Fruit fly (Drosophila melanogaster): ENCODE results near the gene CG43078.

CG43078 gene

dm6 chr3L:8641049-8641448, 64.4 kb downstream of the CG43078 start (continued):
- TF ChIP-seq Gug (GFP tag; IDR thresholded peaks at IDR 0.05) (no peak), spab (GFP tag; optimal IDR thresholded peaks at IDR 0.05) (no peak), Sox15 (GFP tag; optimal IDR thresholded peaks at IDR 0.05) (no peak), CG4318 (GFP tag; optimal IDR thresholded peaks at IDR 0.05) (peak; percentile 30), CG6792 (GFP tag; optimal IDR thresholded peaks at IDR 0.05) (peak; percentile 7), dac (GFP tag; optimal IDR thresholded peaks at IDR 0.05) (peak; percentile 17), eg (GFP tag; IDR thresholded peaks at IDR 0.05) (peak; percentile 42; the same call in 2 of the 3 replicates), CG3032 (tag; optimal IDR thresholded peaks at IDR 0.05) (no peak), CG15336 (GFP tag; IDR thresholded peaks at IDR 0.05) (peak; percentile 59), OdsH (GFP tag; optimal IDR thresholded peaks at IDR 0.05) (peak; percentile 40), Eip78C (GFP tag) (peak; percentile 83), achi (GFP tag; optimal IDR thresholded peaks at IDR 0.05) (no peak)

DNA sequence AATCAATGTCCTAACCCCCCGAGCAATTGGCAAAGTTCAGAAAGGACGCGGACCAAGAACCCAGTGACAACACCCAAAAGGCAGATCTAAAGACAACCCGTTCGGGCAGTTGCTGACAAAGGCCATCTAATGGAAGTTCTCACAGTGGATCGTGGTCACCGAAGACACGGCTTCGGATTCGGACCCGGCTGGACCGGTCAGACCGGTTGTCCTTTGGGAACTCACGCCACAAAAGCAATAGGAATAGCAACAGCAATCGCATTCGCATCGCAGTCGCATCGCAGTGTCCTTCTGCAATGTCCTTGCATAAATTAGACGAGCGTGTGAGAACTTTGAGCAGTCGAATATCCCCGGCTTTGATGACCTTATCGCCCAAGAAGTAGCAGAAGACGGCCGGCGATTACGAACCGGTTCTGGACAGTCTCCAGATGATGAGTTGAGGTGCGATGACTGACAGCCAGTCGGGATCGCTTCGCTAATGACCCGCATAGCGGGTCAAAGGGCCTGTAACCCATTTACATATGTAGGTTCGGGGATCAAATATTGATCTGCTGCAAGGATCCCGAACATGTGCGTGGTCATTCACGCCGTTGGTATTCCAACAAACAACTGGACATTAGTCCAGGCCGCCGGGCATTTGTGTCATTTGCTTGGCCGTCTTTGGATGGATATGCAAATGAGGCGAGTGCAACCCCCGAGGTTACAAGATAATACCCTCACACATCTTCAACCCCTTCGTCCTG, 67.4 kb downstream of the CG43078 start:
- TF ChIP-seq Ets21C (GFP tag; optimal IDR thresholded peaks at IDR 0.05) (no peak), Blimp-1 (GFP tag; optimal IDR thresholded peaks at IDR 0.05) (no peak)

- TF ChIP-seq salr (GFP tag; optimal IDR thresholded peaks at IDR 0.05), result no peak
- TF ChIP-seq Eip93F (GFP tag; optimal IDR thresholded peaks at IDR 0.05), result no peak
- TF ChIP-seq Eip78C (GFP tag), result no peak
- TF ChIP-seq CG6792 (GFP tag; optimal IDR thresholded peaks at IDR 0.05), result no peak
- TF ChIP-seq Sox15 (GFP tag; optimal IDR thresholded peaks at IDR 0.05), result no peak
- TF ChIP-seq acj6 (GFP tag; optimal IDR thresholded peaks at IDR 0.05), result no peak
- TF ChIP-seq CG10631 (GFP tag; optimal IDR thresholded peaks at IDR 0.05), result no peak
- TF ChIP-seq Ets96B (tag; optimal IDR thresholded peaks at IDR 0.05), result no peak
- TF ChIP-seq OdsH (GFP tag; optimal IDR thresholded peaks at IDR 0.05), result no peak
- no peak for TF ChIP-seq CG16779 (tag; optimal IDR thresholded peaks at IDR 0.05)
- TF ChIP-seq Blimp-1 (GFP tag; optimal IDR thresholded peaks at IDR 0.05), result no peak
- no peak for TF ChIP-seq CG15336 (GFP tag; IDR thresholded peaks at IDR 0.05)
- TF ChIP-seq ss (GFP tag; optimal IDR thresholded peaks at IDR 0.05), result no peak
- TF ChIP-seq CG11902 (GFP tag; optimal IDR thresholded peaks at IDR 0.05), result no peak
- TF ChIP-seq fkh (GFP tag; optimal IDR thresholded peaks at IDR 0.05), result no peak
- no peak for TF ChIP-seq spab (GFP tag; optimal IDR thresholded peaks at IDR 0.05)
- no peak for TF ChIP-seq esn (GFP tag; optimal IDR thresholded peaks at IDR 0.05)
- TF ChIP-seq net (GFP tag; optimal IDR thresholded peaks at IDR 0.05), result no peak
Measured at dm6 chr3L:8646821-8647220, 70.2 kb downstream of the CG43078 start, which contains the start of the genes CG13305 and Pex7. Gene CG13305, minus strand, starts transcription at chr3L:8646822. Gene Pex7, plus strand, starts transcription at chr3L:8647145.

DNA sequence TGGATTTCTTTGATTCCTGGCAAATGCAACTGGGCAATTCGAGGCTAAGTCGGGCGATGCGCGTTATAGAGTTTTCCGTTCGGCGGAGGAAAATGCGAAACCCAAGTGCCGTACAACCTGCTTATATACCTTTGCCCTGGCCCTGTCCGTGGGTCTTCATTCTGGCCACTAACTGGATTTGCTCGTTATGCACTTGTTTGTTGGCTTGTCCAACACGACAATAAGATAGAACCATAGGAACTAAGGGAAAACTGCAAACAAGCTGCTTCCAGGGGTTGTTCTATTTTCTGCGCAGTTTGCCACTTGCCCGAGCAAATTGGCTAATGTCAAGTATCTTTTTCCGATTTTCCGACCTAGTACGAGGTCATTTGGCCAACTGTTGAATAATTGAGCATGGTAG, 72.2 kb downstream of the CG43078 start, which contains the start of gene Arr2:
TSS of gene Arr2 (minus strand) at position 101 of the 400 bp plus-strand sequence.
- TF ChIP-seq acj6 (GFP tag; optimal IDR thresholded peaks at IDR 0.05) (no peak), Eip75B (GFP tag; optimal IDR thresholded peaks at IDR 0.05) (no peak), CG11762 (GFP tag; optimal IDR thresholded peaks at IDR 0.05; ENCODE audit: insufficient read depth) (no peak), fd59A (GFP tag; optimal IDR thresholded peaks at IDR 0.05) (no peak)

Measured in whole organism, prepupa.